Worm (Caenorhabditis elegans) whole organism, L3 larva: ENCODE data around the gene Y39B6A.27.
"Not testable (repeated sequence)": the region's sequence is repeated elsewhere in the genome, so short reads cannot be mapped to it uniquely, and the experiment has no call there.

Experiments
- aly-2 ChIP-seq: fragments of 150-350 bp; optimal IDR thresholded peaks from 2 replicates; lab custom pipeline; 2014; ENCODE audit warnings: missing biosample characterization, missing genetic modification characterization
- ama-1 ChIP-seq: fragments of 150-350 bp; optimal IDR thresholded peaks from 2 replicates; lab custom pipeline; 2018
- ceh-28 ChIP-seq: fragments of 150-350 bp; optimal IDR thresholded peaks from 2 replicates; lab custom pipeline; 2014; ENCODE audit warnings: missing biosample characterization, missing genetic modification reagents, missing genetic modification characterization
- ceh-82 ChIP-seq: fragments of 150-350 bp; optimal IDR thresholded peaks from 2 replicates; lab custom pipeline; 2014; ENCODE audit warnings: missing biosample characterization, missing genetic modification characterization
- egl-27 ChIP-seq: sonication (generic microtip); optimal IDR thresholded peaks from 4 replicates; lab custom pipeline; 2017; ENCODE audit warnings: missing biosample characterization, missing genetic modification reagents, missing genetic modification characterization
- lin-15B ChIP-seq: fragments of 150-350 bp; optimal IDR thresholded peaks from 2 replicates; lab custom pipeline; 2014; ENCODE audit warnings: missing biosample characterization, missing genetic modification characterization
- nfya-1 ChIP-seq: sonication (generic microtip); optimal IDR thresholded peaks from 2 replicates; lab custom pipeline; 2017; ENCODE audit warnings: missing genetic modification characterization, mild to moderate bottlenecking, missing compliant biosample characterization, antibody characterized with exemption, moderate library complexity; ENCODE audit not compliant: insufficient read depth
- nhr-11 ChIP-seq: fragments of 150-350 bp; optimal IDR thresholded peaks from 2 replicates; lab custom pipeline; 2014; ENCODE audit warnings: missing biosample characterization, missing genetic modification characterization
- nhr-237 ChIP-seq: fragments of 150-350 bp; optimal IDR thresholded peaks from 2 replicates; lab custom pipeline; 2014; ENCODE audit warnings: missing biosample characterization, missing genetic modification characterization
- nhr-28 ChIP-seq: fragments of 150-350 bp; optimal IDR thresholded peaks from 2 replicates; lab custom pipeline; 2014; ENCODE audit warnings: missing biosample characterization, missing genetic modification characterization
- pqm-1 ChIP-seq: fragments of 150-350 bp; optimal IDR thresholded peaks from 2 replicates; lab custom pipeline; 2017; ENCODE audit warnings: missing biosample characterization, missing genetic modification characterization, inconsistent platforms
- unc-62 ChIP-seq: fragments of 150-350 bp; sonication (generic microtip); optimal IDR thresholded peaks from 4 replicates; lab custom pipeline; 2014; ENCODE audit warnings: missing biosample characterization, missing genetic modification reagents, missing genetic modification characterization
- zag-1 ChIP-seq: fragments of 150-350 bp; optimal IDR thresholded peaks from 2 replicates; lab custom pipeline; 2014; ENCODE audit warnings: missing biosample characterization, missing genetic modification characterization

- not testable (repeated sequence) for TF ChIP-seq zag-1 (tag; lab: Kevin White, UChicago); ama-1 (lab: Kevin White, UChicago); nfya-1 (tag; lab: Kevin White, UChicago); nhr-11 (tag; lab: Kevin White, UChicago); ceh-82; lin-15B; aly-2 (tag; lab: Kevin White, UChicago); egl-27 (tag; lab: Kevin White, UChicago); pqm-1 (tag; lab: Kevin White, UChicago); unc-62 (GFP tag; lab: Kevin White, UChicago); nhr-28; nhr-237
- TF ChIP-seq ceh-28 (tag; lab: Kevin White, UChicago) = peak; percentile 64
These were observed 34.4 kb downstream of the Y39B6A.27 start for ce11 chrV:19065945-19066344.
